Worm (Caenorhabditis elegans) whole organism, L4/young adult: ENCODE results near the gene mrpl-32.
A peak's percentile ranks its signal among the peaks of the same experiment; 100 is the strongest.

ENCODE experiments used
- W03F9.2 ChIP-seq: fragments of 150-350 bp; optimal IDR thresholded peaks from 2 replicates; lab custom pipeline; 2014; ENCODE audit warnings: missing biosample characterization, missing genetic modification characterization
- dao-5 ChIP-seq: sonication (generic microtip); optimal IDR thresholded peaks from 2 replicates; lab custom pipeline; 2016; ENCODE audit warnings: missing genotype, missing genetic modification characterization, moderate library complexity, missing compliant biosample characterization
- him-1 ChIP-seq: sonication (generic microtip); optimal IDR thresholded peaks from 2 replicates; lab custom pipeline; 2016; ENCODE audit warnings: missing genotype, missing genetic modification reagents, missing genetic modification characterization, missing compliant biosample characterization

mrpl-32 gene

ce11 chrIII:8449160-8449807 lies at the start of gene mrpl-32:
Gene mrpl-32, plus strand, starts transcription at chrIII:8449757.
- TF ChIP-seq W03F9.2 (tag; lab: Kevin White, UChicago) (peak; percentile 61), him-1 (tag; lab: Kevin White, UChicago) (no peak)

ce11 chrIII:8400478-8400877 lies 49.1 kb upstream of the mrpl-32 start:
- TF ChIP-seq W03F9.2 (tag; lab: Kevin White, UChicago) (no peak), him-1 (tag; lab: Kevin White, UChicago) (no peak), dao-5 (tag; lab: Kevin White, UChicago) (no peak)

- TF ChIP-seq dao-5 (tag; lab: Kevin White, UChicago), result no peak
- no peak for TF ChIP-seq W03F9.2 (tag; lab: Kevin White, UChicago)
- no peak for TF ChIP-seq him-1 (tag; lab: Kevin White, UChicago)
These were observed 47.7 kb upstream of the mrpl-32 start, which contains the start of gene lap-1 for ce11 chrIII:8401887-8402286. Gene lap-1, minus strand, starts transcription at chrIII:8401928.

ce11 chrIII:8402633-8403032 lies 46.9 kb upstream of the mrpl-32 start:
- TF ChIP-seq W03F9.2 (tag; lab: Kevin White, UChicago), result no peak
- TF ChIP-seq him-1 (tag; lab: Kevin White, UChicago), result no peak
- no peak for TF ChIP-seq dao-5 (tag; lab: Kevin White, UChicago)

ce11 chrIII:8403507-8403906 lies 46.0 kb upstream of the mrpl-32 start, which contains the start of gene cutc-1:
Gene cutc-1, minus strand, starts transcription at chrIII:8403607.
- no peak for TF ChIP-seq dao-5 (tag; lab: Kevin White, UChicago)
- no peak for TF ChIP-seq W03F9.2 (tag; lab: Kevin White, UChicago)
- no peak for TF ChIP-seq him-1 (tag; lab: Kevin White, UChicago)

ce11 chrIII:8405449-8405962 lies 44.1 kb upstream of the mrpl-32 start, which contains the start of the genes ubxn-4 and cyy-1:
Gene ubxn-4, minus strand, starts transcription at chrIII:8405562.
Gene cyy-1, plus strand, starts transcription at chrIII:8405874.
- TF ChIP-seq him-1 (tag; lab: Kevin White, UChicago) (no peak), dao-5 (tag; lab: Kevin White, UChicago) (no peak), W03F9.2 (tag; lab: Kevin White, UChicago) (peak; percentile 15)

ce11 chrIII:8409166-8409565 lies 40.4 kb upstream of the mrpl-32 start, which contains the start of gene ZK353.9:
Gene ZK353.9, plus strand, starts transcription at chrIII:8409496.
- no peak for TF ChIP-seq him-1 (tag; lab: Kevin White, UChicago)
- no peak for TF ChIP-seq W03F9.2 (tag; lab: Kevin White, UChicago)
- TF ChIP-seq dao-5 (tag; lab: Kevin White, UChicago), result no peak

- TF ChIP-seq W03F9.2 (tag; lab: Kevin White, UChicago) (no peak), him-1 (tag; lab: Kevin White, UChicago) (no peak), dao-5 (tag; lab: Kevin White, UChicago) (no peak)
These were observed 38.8 kb upstream of the mrpl-32 start for ce11 chrIII:8410747-8411146.

ce11 chrIII:8411976-8412375 lies 37.6 kb upstream of the mrpl-32 start:
- TF ChIP-seq dao-5 (tag; lab: Kevin White, UChicago) (no peak), him-1 (tag; lab: Kevin White, UChicago) (no peak), W03F9.2 (tag; lab: Kevin White, UChicago) (no peak)

ce11 chrIII:8413501-8413900 lies 36.1 kb upstream of the mrpl-32 start:
- TF ChIP-seq him-1 (tag; lab: Kevin White, UChicago) (no peak), W03F9.2 (tag; lab: Kevin White, UChicago) (no peak), dao-5 (tag; lab: Kevin White, UChicago) (no peak)

ce11 chrIII:8416871-8417191 lies 32.7 kb upstream of the mrpl-32 start:
- TF ChIP-seq him-1 (tag; lab: Kevin White, UChicago) (no peak), W03F9.2 (tag; lab: Kevin White, UChicago) (no peak), dao-5 (tag; lab: Kevin White, UChicago) (no peak)

- TF ChIP-seq him-1 (tag; lab: Kevin White, UChicago) (peak; percentile 95), dao-5 (tag; lab: Kevin White, UChicago) (peak; percentile 29), W03F9.2 (tag; lab: Kevin White, UChicago) (peak; percentile 78)
These were observed 32.2 kb upstream of the mrpl-32 start for ce11 chrIII:8417192-8417967.

- no peak for TF ChIP-seq W03F9.2 (tag; lab: Kevin White, UChicago)
- no peak for TF ChIP-seq him-1 (tag; lab: Kevin White, UChicago)
- TF ChIP-seq dao-5 (tag; lab: Kevin White, UChicago), result no peak
These were observed 31.6 kb upstream of the mrpl-32 start, which contains the start of gene sor-1 for ce11 chrIII:8417968-8418267. Gene sor-1, plus strand, starts transcription at chrIII:8418168.
